Fruit fly (Drosophila melanogaster): ENCODE measurements around the gene CG33299.

- TF ChIP-seq fd96Ca (GFP tag; IDR thresholded peaks at IDR 0.05) (no peak), CG32121 (GFP tag; IDR thresholded peaks at IDR 0.05) (no peak), CG17806 (tag; optimal IDR thresholded peaks at IDR 0.05) (no peak), Snoo (tag; optimal IDR thresholded peaks at IDR 0.05) (no peak), gl (tag; optimal IDR thresholded peaks at IDR 0.05) (no peak), EcR (GFP tag; optimal IDR thresholded peaks at IDR 0.05) (no peak), rn (GFP tag; IDR thresholded peaks at IDR 0.05) (no peak), CG8301 (tag; optimal IDR thresholded peaks at IDR 0.05) (no peak), CG8159 (tag; optimal IDR thresholded peaks at IDR 0.05) (no peak), CG9948 (tag; optimal IDR thresholded peaks at IDR 0.05) (no peak), Pif1B (GFP tag; optimal IDR thresholded peaks at IDR 0.05) (no peak)
Measured at dm6 chr2L:9656300-9656699, at the start of gene CG33299.

Data from whole organism, pupa.